Worm (Caenorhabditis elegans) whole organism, early embryonic: ENCODE results near the gene acp-1.

Experiments used
- ama-1 ChIP-seq: fragments of 150-350 bp; optimal IDR thresholded peaks from 2 replicates; lab custom pipeline; 2014
- ceh-13 ChIP-seq: fragments of 200-800 bp; sonication (Bioruptor generic); optimal IDR thresholded peaks from 2 replicates; lab custom pipeline; 2018; ENCODE audit warnings: mild to moderate bottlenecking, missing genetic modification characterization, missing compliant biosample characterization
- flt-1 ChIP-seq: fragments of 200-800 bp; sonication (Bioruptor generic); IDR thresholded peaks from 2 replicates; pipeline ENCODE4 v1.3.6; 2022; ENCODE audit warnings: missing genetic modification characterization, missing compliant biosample characterization
- scrt-1 ChIP-seq: fragments of 200-800 bp; sonication (Bioruptor generic); IDR thresholded peaks from 2 replicates; pipeline ENCODE4 v1.3.6; 2022; ENCODE audit warnings: missing genetic modification characterization, missing compliant biosample characterization
- tra-4 ChIP-seq: sonication (generic microtip); optimal IDR thresholded peaks from 2 replicates; lab custom pipeline; 2017; ENCODE audit warnings: missing genetic modification characterization, missing compliant biosample characterization

DNA sequence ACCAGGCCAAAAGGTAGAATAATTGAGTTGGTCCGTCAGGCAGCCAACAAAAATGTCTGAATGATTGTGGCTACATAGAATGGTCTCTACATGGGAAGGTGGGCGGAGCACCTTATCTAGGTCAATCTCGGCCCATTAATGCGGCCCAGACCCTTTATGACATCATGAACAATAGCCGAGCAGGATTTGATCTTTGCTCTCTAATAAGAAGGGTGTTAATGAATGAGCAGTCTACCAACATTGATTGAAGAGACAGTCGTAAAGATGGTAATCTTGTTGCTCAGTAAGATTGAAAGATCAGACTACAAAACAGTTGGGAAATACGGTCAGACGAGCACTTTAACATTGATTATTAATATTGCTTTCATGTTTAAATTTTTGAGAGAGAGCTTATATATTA lies 15.1 kb upstream of the acp-1 start:
- TF ChIP-seq ama-1 (lab: Kevin White, UChicago) (no peak), ceh-13 (GFP tag; lab: Kevin White, UChicago) (no peak), tra-4 (tag; lab: Kevin White, UChicago) (no peak), flt-1 (GFP tag; lab: Robert Waterston, UW) (no peak), scrt-1 (no peak)
